Fruit fly (Drosophila melanogaster): ENCODE data around the gene CG33296.

DNA sequence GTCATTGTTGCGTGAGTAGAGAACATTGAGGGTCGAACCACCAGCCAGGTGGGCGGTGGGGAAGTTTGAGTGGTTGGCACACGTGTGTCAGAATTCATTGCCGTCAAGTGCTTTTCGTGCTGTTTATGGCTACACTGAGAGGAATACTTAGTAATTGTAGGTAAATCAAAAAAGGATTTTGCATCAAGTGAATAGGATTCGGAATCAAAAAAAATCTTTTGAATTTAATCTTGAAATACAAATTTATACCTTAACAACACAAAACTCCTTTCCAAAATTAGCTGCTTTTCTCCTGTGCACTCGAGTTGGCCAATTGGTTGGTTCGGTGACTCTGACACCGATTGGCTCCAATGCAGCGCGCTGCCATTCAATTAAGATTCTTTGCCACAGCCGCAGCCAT lies 38.1 kb upstream of the CG33296 start:
- TF ChIP-seq CG8478 (optimal IDR thresholded peaks at IDR 0.05): no peak
- TF ChIP-seq CTCF (optimal IDR thresholded peaks at IDR 0.05): no peak
